Worm (Caenorhabditis elegans) whole organism, dauer: ENCODE results near the gene F14F3.5.

Source experiments
- unc-62 ChIP-seq: sonication (generic microtip); optimal IDR thresholded peaks from 2 replicates; lab custom pipeline; 2017; ENCODE audit warnings: missing biosample characterization, missing genetic modification reagents, missing genetic modification characterization

F14F3.5 gene

DNA sequence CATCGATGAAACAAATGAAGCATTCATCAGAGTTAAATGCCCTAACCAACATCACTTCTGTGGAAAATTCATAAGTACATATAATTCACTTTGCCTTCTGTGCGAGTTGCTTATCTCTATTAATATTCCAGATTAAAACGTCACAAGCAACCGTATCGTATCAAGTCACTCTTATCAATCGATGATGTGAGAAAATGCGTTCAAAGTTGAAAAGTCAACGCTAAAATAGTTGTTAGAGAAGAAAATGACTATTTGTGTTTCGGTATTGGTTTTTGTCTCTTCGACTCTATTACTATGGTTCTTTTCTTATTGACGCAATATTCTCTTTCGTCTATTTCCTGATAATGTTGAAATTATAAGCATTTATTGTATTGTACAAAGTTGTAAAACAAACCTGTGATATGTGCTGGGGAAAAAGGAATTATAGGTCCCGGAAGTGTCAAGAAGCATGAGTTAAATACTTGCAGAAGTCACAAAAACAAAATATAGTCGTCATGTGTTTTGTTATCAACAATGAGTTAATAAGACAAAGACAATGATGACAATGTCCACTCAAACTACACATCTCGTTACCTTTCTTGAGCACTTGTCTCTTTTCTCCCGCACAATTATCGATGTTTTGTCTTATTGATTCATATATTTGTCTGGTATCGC lies 3.3 kb upstream of the F14F3.5 start:
- no peak for TF ChIP-seq unc-62 (GFP tag; lab: Kevin White, UChicago)

DNA sequence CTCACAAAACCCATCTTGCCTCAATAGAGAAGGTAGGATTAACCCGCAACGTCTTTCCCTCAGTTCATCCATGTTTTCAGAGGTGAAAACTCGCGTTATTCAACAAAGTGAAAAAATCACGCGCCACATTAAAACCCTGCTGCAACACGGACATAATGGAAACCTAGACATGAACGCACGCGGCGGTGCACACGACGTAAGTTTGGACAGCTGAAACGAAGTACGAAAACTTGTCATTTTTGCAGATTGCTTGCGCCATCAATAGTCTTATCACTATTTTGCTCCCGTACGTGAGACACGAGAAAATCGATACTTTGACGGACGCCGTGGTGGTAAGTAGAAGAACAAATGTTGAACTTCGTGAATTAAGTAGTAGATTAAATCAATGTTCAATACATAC lies 1.6 kb downstream of the F14F3.5 start:
- no peak for TF ChIP-seq unc-62 (GFP tag; lab: Kevin White, UChicago)

DNA sequence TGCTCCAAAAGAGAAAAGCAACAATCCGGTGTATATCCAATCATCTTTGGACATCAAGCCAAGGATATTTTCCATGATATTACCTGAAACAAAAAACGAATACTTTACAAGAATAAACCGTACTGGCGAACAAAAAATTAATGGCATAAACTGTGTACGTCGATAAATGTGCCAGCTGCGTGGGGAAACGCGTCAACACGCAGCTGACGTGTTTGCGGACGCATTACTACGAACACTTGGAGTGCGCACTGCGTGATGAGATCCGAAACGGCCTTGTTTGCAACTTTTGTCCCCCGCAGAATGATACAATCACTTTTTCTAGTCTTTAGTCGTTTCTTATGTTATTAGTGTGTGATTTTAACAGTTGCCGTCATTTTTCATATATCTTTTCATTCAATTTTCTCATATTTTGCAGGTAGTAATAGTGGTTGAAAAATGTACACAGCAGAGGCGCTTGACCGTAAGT lies 4.5 kb downstream of the F14F3.5 start, which contains the start of the genes mboa-7 and git-1:
mboa-7 (minus strand) TSS at position 83 of the 466 bp plus-strand sequence.
git-1 (plus strand) TSS at position 416 of the 466 bp plus-strand sequence.
- no peak for TF ChIP-seq unc-62 (GFP tag; lab: Kevin White, UChicago)

DNA sequence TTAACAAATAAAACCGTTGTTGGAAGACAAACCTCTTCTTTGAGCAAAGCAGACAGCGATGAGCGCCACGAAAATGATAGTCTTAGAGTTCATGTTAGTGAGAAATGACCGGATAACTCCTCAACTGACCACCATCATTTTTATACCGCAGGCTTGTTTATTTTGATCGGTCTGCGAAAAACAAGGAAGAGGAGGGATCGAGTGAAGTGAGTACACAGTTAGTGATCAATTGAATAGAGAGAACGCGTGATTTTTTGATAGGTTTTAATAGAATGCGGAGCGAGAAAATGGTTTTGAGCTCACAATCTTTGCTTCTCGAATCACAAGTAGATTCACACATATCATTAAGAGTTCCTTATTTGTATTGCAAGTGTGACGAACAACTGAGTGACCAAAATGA lies 7.7 kb downstream of the F14F3.5 start, which contains the start of gene F14F3.4:
F14F3.4 (minus strand) TSS at position 101 of the 400 bp plus-strand sequence.
- no peak for TF ChIP-seq unc-62 (GFP tag; lab: Kevin White, UChicago)

DNA sequence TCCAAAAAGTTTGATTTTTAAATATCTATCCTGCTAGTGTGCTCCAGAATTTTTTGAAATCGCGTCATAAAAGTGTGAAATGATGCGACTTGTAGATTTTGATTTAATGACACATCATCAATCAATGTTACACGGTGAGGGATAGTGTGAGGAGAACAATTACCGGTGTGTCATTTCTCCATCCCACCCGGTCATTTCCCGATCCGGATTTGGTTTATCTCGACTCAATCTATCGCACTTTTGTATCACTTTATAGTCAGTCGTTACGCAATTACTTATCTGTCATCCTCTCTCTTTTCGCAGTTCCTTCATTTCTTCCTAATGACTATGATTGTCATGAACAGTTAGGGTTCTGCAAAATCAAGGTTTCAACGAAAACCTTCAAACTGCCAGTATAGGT lies 8.8 kb downstream of the F14F3.5 start:
- no peak for TF ChIP-seq unc-62 (GFP tag; lab: Kevin White, UChicago)

DNA sequence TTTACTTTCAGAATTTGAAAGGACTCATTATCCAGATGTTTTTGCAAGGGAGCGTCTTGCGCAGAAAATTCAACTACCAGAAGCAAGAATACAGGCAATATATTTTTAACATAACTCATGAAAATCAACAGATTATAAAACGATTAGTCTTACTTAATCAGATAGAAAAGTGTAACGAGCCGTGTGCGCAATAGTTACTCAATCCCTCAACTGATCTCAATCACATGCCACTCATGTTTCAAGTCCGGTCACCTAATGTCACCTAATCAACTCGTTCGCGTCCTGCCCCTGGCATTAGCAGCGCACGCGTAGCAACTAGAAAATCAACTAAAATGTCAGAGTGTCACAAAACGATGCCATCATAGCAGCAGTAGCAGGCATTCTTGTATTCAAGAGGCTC lies 12.5 kb downstream of the F14F3.5 start:
- no peak for TF ChIP-seq unc-62 (GFP tag; lab: Kevin White, UChicago)

DNA sequence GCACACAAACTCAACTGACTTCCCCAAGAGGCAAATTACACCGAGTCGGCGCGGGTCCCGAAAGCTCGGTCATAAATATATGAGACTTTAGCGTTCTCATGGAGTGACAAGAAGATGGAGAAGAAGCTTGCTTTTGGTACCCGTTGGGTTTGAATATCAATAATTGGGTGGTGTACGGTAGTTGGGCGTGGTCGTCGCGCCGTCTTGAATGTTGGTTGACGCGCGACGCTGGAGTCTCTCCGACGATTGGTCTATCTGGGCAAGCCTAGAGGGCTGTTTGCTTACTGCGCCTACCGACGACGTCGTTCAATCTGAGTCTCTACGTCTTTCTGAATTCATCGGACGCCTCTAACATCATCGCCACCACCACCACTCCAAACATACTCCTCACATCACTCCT lies 14.2 kb downstream of the F14F3.5 start:
- TF ChIP-seq unc-62 (GFP tag; lab: Kevin White, UChicago) = no peak

DNA sequence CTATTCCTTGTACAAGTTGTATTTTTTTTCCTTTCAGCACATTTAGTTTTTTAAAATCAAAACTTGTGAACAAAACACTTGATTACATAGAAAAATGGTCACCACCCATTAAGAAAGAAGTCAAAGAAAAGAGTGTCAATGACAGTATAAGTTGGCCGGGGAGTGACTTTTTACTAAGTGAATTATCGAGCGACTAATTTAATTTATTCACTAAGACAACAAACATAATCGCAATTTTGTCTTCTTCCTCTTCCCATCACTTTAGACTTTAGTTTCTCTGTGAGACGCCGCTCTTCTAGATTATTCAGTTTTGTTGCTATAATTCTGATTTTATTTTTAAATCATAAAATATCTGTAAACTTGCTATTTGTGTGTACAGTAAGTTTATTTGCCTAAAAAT lies 15.0 kb downstream of the F14F3.5 start:
- no peak for TF ChIP-seq unc-62 (GFP tag; lab: Kevin White, UChicago)

DNA sequence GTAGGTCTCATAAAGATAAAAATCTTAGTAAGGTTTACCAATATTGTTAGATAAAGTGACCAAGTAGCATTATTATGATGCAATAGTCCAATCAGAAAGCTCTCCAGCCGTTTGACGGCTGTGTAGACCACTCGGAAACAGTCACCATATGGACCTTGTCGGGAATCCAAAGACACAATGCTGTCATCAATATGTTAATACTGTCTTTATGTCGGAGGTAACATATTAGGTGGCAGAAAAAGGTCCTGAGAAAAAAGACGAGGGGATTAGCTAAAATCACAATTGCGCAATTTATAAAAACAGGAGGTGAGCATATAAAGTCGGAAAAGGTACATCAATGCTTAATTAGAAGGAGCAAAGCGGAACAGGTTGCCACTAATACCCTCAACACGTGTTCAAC lies 21.1 kb downstream of the F14F3.5 start:
- no peak for TF ChIP-seq unc-62 (GFP tag; lab: Kevin White, UChicago)

DNA sequence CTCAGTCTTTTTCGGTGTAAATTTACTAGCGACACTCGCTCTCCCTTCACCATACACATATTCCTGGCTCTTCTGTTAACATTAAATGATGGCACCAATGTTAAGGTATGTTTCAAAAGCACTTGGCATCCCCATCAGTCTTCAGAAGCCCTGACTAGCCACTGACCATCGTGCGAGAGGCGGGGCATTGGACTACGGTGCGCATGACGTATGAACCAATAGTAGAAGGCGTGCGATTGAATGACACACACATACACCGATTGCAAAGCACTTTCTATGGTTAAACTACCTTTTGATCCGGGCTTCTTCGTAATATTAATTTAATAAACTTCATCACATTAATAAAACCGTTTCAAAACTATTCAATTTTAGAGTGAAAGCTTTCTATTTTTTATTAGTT lies 23.8 kb downstream of the F14F3.5 start:
- TF ChIP-seq unc-62 (GFP tag; lab: Kevin White, UChicago) = no peak

DNA sequence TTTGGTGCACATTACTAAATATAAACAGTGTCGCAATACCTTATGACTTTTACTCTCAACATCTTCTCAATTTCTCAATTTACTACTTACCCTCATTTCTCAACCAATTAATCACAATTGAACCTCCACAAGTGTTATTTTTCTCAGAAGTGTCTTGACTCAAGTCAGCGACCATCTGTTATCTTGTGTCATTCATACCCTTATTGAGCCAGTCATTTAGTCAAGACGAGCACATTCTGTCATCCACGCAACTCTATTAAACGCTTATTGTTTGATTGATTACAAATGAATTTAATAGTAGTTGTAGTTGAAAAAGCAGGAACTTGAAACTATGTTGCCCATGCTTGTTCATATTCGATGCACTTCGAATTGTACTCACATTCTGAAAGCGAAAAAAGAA lies 25.6 kb downstream of the F14F3.5 start:
- TF ChIP-seq unc-62 (GFP tag; lab: Kevin White, UChicago) = no peak

DNA sequence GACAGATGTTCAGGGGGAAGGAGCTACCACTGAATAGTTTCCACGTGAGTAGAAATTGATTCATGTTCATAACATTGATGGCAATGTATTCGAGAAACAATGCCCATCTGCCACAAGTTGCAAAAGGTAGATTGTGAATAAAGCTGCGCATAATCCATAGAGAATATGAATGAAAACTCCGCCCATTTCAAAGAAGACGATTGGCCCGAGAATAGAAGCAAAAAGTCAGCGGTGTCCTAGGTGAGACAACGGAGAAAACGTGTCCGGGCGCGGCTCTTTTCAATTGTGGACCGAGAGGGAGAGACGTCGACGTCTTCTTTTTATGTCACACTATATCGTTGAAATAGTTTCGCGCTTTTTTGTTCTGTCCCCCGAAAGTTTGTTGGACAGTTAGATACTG lies 29.4 kb downstream of the F14F3.5 start, which contains the start of gene vab-3:
vab-3 (plus strand) TSS at position 301 of the 400 bp plus-strand sequence.
- TF ChIP-seq unc-62 (GFP tag; lab: Kevin White, UChicago) = no peak

DNA sequence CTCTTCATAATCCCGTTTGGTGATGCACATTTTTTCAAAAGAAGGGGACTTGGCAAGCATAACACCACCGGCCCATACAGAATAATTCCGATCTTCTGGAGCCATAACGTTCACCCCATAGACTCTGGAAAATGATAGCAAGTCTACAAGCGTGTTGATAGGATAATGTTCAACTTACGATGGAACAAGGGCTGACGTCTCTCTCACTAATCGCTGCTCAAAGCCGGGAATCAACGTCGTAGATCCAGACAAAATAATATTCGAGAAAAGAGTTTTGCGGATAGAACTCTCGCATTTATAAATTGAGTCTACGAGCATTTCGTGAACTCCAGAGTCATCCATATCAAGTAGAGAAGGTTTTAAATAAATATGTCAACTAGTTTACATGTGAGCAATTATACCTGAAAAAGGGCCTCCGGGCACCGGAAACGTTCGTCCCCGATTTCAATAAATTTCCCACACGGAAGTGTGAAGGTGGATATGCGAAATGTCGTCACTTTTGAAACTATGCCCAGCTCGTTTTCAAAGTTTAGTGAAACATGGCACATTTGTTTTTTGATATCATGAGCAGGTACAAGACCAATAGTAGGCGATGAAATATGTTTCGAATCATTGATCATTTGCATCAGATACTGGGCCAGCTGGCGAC lies 37.0 kb downstream of the F14F3.5 start:
- no peak for TF ChIP-seq unc-62 (GFP tag; lab: Kevin White, UChicago)

DNA sequence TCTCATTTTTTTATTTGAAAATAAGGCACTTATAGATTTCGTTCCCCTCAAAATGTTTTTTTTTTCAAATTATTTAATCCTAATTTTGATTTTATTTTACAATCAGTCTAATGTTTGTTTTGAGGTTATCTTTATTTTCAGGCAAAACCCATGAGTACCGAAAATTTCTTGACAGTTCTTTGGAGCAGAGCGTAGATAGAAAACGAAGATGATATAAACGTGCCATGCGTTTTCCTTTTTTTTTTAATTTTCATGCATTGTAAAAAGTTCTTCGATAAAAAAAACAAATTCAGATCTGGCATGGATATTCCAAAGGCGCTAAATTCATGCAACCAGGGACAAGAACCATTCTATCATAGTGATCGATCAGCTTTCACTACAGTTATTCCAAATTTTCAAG lies 38.0 kb downstream of the F14F3.5 start, which contains the start of gene C33D3.5:
C33D3.5 (plus strand) TSS at position 301 of the 400 bp plus-strand sequence.
- no peak for TF ChIP-seq unc-62 (GFP tag; lab: Kevin White, UChicago)

DNA sequence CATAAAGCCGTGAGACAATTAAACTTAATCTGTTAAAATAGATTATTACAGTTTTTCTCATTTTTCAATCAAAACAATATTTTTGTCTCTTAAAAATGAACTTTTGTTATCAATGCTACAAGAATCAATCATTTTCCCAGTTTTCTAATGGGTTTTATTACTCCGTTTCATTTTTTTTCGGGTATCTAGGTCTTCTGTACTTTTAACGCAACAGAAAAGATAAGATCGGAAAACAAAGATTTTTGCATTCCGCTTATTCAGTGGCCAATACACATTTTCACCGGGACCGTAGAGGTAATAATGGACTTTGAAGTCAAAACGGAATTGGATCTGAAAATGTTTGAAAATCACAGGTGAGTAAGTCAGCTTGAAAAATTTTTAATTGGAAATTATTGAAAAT lies 40.3 kb downstream of the F14F3.5 start, which contains the start of gene C33D3.4:
C33D3.4 (plus strand) TSS at position 301 of the 400 bp plus-strand sequence.
- no peak for TF ChIP-seq unc-62 (GFP tag; lab: Kevin White, UChicago)

DNA sequence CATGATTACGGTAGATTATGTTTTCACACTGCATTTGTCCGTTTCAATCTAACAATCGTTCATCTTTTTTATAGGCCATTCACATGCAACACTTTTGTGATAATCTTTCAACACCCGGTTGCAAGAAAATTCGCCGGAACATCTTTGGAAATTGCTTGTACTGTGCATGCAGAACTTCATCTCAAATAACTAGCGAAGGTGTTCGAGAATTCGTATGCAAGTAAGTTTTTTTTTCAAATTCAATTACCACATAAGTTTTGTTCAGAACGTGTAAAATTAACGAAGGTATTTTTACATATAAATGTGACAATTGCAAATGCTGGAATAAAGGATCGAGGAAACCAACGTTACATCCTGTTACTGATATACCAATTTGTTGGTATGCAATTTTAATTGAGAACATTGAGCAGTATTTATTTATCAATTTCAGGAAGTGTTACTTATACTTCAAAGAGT lies 43.7 kb downstream of the F14F3.5 start, which contains the start of gene C33D3.3:
C33D3.3 (plus strand) TSS at position 51 of the 456 bp plus-strand sequence.
- TF ChIP-seq unc-62 (GFP tag; lab: Kevin White, UChicago) = no peak
